Fruit fly (Drosophila melanogaster) S2 (cell line): ENCODE results near the gene senju.
A peak's percentile ranks its signal among the peaks of the same experiment; 100 is the strongest.

Source experiments
- CG8478 ChIP-seq: fragments of >200 bp; optimal IDR thresholded peaks from 2 replicates; lab custom pipeline; 2018
- CTCF ChIP-seq, 2 experiments: fragments of >200 bp; optimal IDR thresholded peaks; 2 replicates each; lab custom pipeline; 2018

The senju gene

dm6 chr2L:5052367-5052914 lies at the start of gene senju:
senju (plus strand) TSS chr2L:5052843.
- TF ChIP-seq CTCF (optimal IDR thresholded peaks at IDR 0.05; lab: Kevin White, UChicago) (peak in 1 of 2 experiments; percentile 1), CG8478 (lab: Kevin White, UChicago) (no peak)

DNA sequence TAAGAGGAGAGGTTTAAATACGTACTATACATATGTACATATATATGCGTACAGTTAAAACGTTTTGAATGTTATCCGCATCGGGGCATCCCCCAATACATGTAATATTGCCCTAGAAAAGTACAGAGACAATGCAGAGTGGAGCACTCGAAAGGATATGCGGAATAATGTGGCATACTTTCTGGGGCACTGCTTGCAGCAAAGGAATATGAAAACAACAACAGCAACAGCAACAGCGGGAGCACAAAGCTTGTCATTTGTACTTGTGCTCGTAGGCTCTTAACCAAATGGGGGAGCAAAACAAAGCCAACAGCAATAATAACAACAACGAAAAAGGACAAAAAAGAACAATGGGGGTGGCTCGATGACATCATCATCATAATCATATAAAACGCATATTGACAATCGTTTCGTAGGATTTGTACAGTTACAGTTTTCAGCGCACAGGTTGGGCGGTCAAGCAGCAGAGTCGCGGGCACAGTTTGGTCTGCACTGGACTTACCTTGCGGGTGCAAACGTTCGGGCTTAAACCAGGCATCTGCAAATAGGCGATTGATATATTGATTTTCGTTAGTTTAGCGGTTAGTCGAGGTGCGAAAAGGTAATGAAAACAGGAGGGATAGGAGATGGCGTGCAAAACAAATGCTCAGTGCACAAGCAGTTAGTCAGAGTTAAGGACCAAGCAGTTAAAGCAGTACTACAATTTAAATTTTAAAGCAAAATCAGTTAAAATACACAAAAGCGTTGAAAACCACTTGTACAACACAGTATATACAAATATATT lies 48.8 kb upstream of the senju start:
- TF ChIP-seq CTCF (optimal IDR thresholded peaks at IDR 0.05; lab: Kevin White, UChicago), result peak in 1 of 2 experiments; percentile 56
- TF ChIP-seq CG8478 (lab: Kevin White, UChicago), result no peak

DNA sequence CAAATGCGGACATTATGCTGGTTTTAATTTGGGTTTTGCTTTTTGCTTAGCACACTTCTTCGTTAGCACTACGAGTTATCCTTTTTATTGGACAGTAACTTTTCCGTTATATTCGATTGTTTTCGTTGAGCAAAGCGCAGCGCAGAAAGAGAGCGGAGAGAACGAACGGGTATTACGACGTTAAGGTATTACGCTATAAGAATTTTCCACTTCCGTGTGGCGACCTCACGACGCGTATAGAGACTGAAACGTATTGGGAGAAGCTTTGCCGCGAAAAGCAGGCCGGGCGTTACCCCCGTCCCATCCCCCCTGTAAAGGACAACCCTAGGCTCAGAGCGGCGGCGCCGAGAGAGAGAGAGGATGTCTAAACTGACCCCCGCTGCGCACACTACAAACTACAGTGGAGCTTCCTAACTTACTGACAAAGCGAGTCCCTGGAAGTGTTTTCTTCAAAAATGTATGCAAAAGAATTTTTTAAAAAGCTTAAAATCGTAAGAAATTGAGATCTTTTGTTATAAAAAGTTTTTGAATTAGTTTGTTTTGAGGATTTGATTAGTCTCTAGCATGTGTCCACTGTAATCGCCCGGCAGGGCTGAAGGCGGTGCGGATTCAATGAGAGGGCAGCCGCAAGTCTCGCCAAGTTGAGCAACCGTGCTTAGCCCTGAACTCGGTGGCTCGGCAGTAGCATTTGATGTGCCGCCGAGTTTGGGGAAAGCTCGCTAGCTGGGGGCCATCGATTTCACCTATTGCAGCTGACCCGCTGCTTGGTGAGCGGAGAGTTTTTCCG lies 47.8 kb upstream of the senju start:
- TF ChIP-seq CG8478 (lab: Kevin White, UChicago) (no peak), CTCF (optimal IDR thresholded peaks at IDR 0.05; lab: Kevin White, UChicago) (no peak)

dm6 chr2L:5005464-5005764 lies 47.2 kb upstream of the senju start:
- TF ChIP-seq CTCF (optimal IDR thresholded peaks at IDR 0.05; lab: Kevin White, UChicago) (no peak), CG8478 (lab: Kevin White, UChicago) (no peak)

- TF ChIP-seq CTCF (optimal IDR thresholded peaks at IDR 0.05; lab: Kevin White, UChicago) (no peak), CG8478 (lab: Kevin White, UChicago) (no peak)
Observed at dm6 chr2L:5006323-5006722, 46.3 kb upstream of the senju start.

DNA sequence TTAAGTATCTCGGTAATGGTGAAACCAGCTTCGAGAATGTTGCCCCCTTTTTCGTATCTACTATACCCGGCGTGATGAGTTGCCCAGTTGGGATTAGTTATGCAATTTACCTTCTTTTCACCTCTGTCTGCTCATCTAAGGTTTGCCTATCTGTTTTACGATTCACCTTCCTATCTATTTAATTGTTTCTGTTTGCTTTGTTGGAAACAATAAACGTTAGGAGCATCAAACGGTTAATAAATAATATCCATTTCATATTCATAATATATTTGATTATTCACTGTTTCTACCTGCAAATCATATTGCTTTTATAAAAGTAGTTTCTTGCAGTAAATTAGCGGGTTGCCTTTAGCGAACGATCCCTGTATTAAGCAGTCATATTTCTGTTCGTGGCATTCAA lies 45.4 kb upstream of the senju start:
- TF ChIP-seq CG8478 (lab: Kevin White, UChicago) (no peak), CTCF (optimal IDR thresholded peaks at IDR 0.05; lab: Kevin White, UChicago) (no peak)

DNA sequence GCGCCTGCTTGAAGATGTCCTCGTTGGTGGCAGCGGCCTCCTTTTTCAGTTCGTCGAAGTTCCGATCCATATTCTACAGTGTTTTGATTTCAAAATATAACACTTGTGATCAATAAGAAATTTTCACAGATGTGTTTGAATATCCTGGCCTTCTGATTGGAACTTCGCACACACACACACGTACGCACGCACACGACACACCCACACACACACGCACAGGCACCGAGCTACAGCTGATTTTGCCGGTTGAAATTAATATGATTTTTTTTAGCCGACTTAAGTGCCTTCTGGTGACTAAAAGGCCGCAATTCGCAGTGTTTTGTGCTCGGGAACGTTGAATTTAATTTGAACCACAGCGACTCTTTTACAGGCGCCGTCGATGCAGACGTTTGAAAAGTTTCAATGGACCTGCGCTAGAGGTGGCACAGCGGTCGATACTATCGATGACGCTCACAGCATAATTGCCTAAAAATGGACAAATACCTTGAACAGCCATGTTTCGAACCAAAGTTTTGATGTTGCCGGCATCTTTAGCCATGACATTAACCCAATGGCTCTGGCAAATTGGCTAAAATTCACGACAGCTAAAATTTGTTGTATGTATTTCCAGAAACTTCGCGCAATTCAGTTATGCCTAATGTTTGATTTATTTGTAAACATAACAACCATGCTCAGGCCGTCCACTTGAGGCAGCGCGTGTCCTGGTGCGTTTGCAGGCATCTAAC lies 43.2 kb upstream of the senju start, which contains the start of gene Rtnl1:
Gene Rtnl1, minus strand, starts transcription at position 415 of the 725 bp plus-strand sequence.
- peak; percentile 53 to 60 for TF ChIP-seq CTCF (optimal IDR thresholded peaks at IDR 0.05; lab: Kevin White, UChicago)
- no peak for TF ChIP-seq CG8478 (lab: Kevin White, UChicago)

dm6 chr2L:5010784-5011260 lies 41.8 kb upstream of the senju start, which contains the start of the genes CG31917, Tfb5 and SelT:
CG31917 (minus strand) TSS chr2L:5010834.
Tfb5 (minus strand) TSS chr2L:5010834.
SelT (plus strand) TSS chr2L:5010922.
- TF ChIP-seq CTCF (optimal IDR thresholded peaks at IDR 0.05; lab: Kevin White, UChicago) (peak in 1 of 2 experiments; percentile 10), CG8478 (lab: Kevin White, UChicago) (no peak)

dm6 chr2L:5020479-5020878 lies 32.2 kb upstream of the senju start:
- TF ChIP-seq CTCF (optimal IDR thresholded peaks at IDR 0.05; lab: Kevin White, UChicago) (no peak), CG8478 (lab: Kevin White, UChicago) (no peak)

dm6 chr2L:5022602-5023001 lies 30.0 kb upstream of the senju start:
- TF ChIP-seq CTCF (optimal IDR thresholded peaks at IDR 0.05; lab: Kevin White, UChicago) (no peak), CG8478 (lab: Kevin White, UChicago) (no peak)

DNA sequence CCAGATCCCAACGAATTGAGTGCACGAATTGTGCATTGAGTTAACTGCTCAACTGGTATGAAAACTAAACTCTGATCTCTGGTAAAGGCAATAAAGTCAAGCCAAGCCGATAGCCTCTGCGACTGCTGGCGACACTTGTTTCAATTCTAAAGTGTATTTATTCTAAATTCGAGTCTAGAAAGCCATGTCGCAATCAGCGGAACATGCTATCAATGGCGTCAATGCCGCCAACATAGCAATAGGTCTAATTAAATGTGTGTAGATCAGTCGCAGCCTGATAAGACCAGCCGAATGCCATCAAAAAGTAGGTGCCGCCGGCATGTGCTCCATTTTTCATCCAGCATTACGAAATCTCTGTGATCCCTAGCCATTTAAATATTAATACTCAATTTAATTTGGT lies 27.1 kb upstream of the senju start:
- TF ChIP-seq CTCF (optimal IDR thresholded peaks at IDR 0.05; lab: Kevin White, UChicago) (no peak), CG8478 (lab: Kevin White, UChicago) (no peak)

DNA sequence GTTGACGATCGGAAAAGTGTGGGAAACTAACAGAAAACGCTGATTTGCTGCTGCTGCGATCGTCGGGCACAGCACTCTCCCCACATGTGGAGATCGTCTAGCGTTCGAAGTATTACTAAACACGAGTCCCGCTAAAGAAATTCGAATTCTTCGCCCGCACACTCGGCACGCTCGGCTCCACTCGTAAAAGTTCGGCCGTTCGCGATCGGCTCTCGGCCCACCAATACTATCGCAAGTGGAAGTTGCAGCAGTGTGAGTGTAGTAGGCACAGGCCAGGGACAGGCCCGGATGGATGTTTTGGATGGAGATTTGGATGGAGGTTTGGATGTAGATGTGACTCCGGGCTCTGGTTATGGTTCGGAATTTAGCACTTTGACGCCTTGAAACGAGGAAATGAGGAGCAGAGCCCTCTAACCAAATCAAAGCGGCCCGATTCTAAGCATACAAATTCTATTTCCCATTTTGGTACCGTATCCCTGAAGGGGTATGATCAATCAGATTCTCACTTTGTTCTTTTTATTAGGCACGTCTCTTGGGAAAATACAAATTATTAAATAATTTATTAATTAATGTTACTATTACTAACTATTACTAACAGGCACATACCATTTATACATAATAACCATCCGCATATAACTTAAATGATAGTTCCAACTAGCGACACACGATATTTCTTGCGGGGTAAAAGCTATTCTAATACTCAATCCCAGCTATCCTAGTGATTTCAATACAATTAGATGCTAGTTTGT lies 25.1 kb upstream of the senju start:
- no peak for TF ChIP-seq CG8478 (lab: Kevin White, UChicago)
- no peak for TF ChIP-seq CTCF (optimal IDR thresholded peaks at IDR 0.05; lab: Kevin White, UChicago)

DNA sequence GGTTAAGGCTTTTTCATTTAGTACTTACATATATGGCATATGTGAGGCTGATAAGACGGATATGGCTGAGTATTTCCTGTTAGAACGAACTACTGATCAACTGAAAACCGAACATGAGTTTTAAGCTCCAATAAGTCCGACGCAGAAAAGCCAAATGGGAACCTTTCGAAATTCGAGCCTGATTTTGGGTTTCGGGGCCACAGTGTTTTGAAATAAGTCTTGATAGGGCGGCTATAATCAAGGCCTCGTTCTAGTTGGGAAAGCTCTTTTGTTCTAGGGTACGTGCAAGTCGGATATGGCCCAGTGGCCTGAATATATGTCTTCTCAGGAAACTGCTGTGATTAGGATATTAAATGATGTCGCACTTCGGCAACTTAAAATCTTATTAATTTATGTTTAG lies 24.6 kb upstream of the senju start, which contains the start of gene vkg:
Gene vkg, minus strand, starts transcription at position 101 of the 400 bp plus-strand sequence.
- TF ChIP-seq CTCF (optimal IDR thresholded peaks at IDR 0.05; lab: Kevin White, UChicago) (no peak), CG8478 (lab: Kevin White, UChicago) (no peak)
